Fruit fly (Drosophila melanogaster) whole organism, embryonic: ENCODE measurements around the gene Mst77F.

Source experiments
- Atf-2 ChIP-seq: fragments of 200-800 bp; sonication (Bioruptor generic); optimal IDR thresholded peaks from 2 replicates; lab custom pipeline; 2016; ENCODE audit warnings: missing biosample characterization, missing genetic modification characterization
- Atf6 ChIP-seq: fragments of 200-800 bp; sonication (Bioruptor generic); IDR thresholded peaks from 2 replicates; pipeline ENCODE4 v1.3.6; 2022; ENCODE audit warnings: missing biosample characterization, missing genetic modification characterization
- CG10366 ChIP-seq: fragments of 200-800 bp; sonication (Bioruptor generic); IDR thresholded peaks from 2 replicates; pipeline ENCODE4 v1.3.6; 2022; ENCODE audit warnings: missing biosample characterization, missing genetic modification characterization
- CG11504 ChIP-seq: fragments of 200-800 bp; sonication (Bioruptor generic); optimal IDR thresholded peaks from 3 replicates; lab custom pipeline; 2019; ENCODE audit warnings: missing biosample characterization, mild to moderate bottlenecking, missing genetic modification characterization, moderate library complexity
- CG12071 ChIP-seq: fragments of 200-800 bp; sonication (Bioruptor generic); optimal IDR thresholded peaks from 3 replicates; lab custom pipeline; 2018; ENCODE audit warnings: missing biosample characterization, mild to moderate bottlenecking, missing genetic modification characterization
- CG13287 ChIP-seq: fragments of 200-800 bp; sonication (Bioruptor generic); IDR thresholded peaks from 2 replicates; pipeline ENCODE4 v1.3.6; 2022; ENCODE audit warnings: missing biosample characterization, missing genetic modification characterization; ENCODE audit not compliant: partially characterized antibody
- CG2120 ChIP-seq: fragments of 200-800 bp; sonication (Bioruptor generic); optimal IDR thresholded peaks from 3 replicates; lab custom pipeline; 2016; ENCODE audit warnings: missing biosample characterization, missing genetic modification characterization
- CG30431 ChIP-seq: fragments of 200-800 bp; sonication (Bioruptor generic); optimal IDR thresholded peaks from 2 replicates; lab custom pipeline; 2017; ENCODE audit warnings: missing biosample characterization, missing genetic modification characterization
- CG31441 ChIP-seq: fragments of 200-800 bp; sonication (Bioruptor generic); IDR thresholded peaks from 2 replicates; pipeline ENCODE4 v1.3.6; 2022; ENCODE audit warnings: missing biosample characterization, missing genetic modification characterization
- CG33557 ChIP-seq: fragments of 200-800 bp; sonication (Bioruptor generic); optimal IDR thresholded peaks from 2 replicates; lab custom pipeline; 2019; ENCODE audit warnings: missing biosample characterization, mild to moderate bottlenecking, missing genetic modification characterization, moderate library complexity
- CG3726 ChIP-seq: fragments of 200-800 bp; sonication (Bioruptor generic); IDR thresholded peaks from 3 replicates; pipeline ENCODE4, ENCODE4 v1.3.6; 2022; ENCODE audit warnings: missing biosample characterization, missing genetic modification characterization
- CG42726 ChIP-seq: fragments of 200-800 bp; sonication (Bioruptor generic); IDR thresholded peaks from 2 replicates; pipeline ENCODE4 v1.3.6; 2022; ENCODE audit warnings: missing biosample characterization, missing genetic modification characterization; ENCODE audit not compliant: partially characterized antibody
- CG4707 ChIP-seq: fragments of 200-800 bp; sonication (Bioruptor generic); optimal IDR thresholded peaks from 2 replicates; lab custom pipeline; 2018; ENCODE audit warnings: missing biosample characterization, mild to moderate bottlenecking, missing genetic modification characterization, moderate library complexity
- CG6254 ChIP-seq: fragments of 200-800 bp; sonication (Bioruptor generic); optimal IDR thresholded peaks from 3 replicates; lab custom pipeline; 2017; ENCODE audit warnings: mild to moderate bottlenecking, missing biosample characterization, missing genetic modification reagents, missing genetic modification characterization
- CG6683 ChIP-seq: fragments of 200-800 bp; sonication (Bioruptor generic); optimal IDR thresholded peaks from 2 replicates; lab custom pipeline; 2017; ENCODE audit warnings: missing biosample characterization, mild to moderate bottlenecking, missing genetic modification characterization, missing genetic modification reagents
- CG7556 ChIP-seq: fragments of 200-800 bp; sonication (Bioruptor generic); optimal IDR thresholded peaks from 2 replicates; lab custom pipeline; 2017; ENCODE audit warnings: missing biosample characterization, mild to moderate bottlenecking, missing genetic modification characterization
- CG7839 ChIP-seq: fragments of 200-800 bp; sonication (Bioruptor generic); optimal IDR thresholded peaks from 3 replicates; lab custom pipeline; 2018; ENCODE audit warnings: missing biosample characterization, mild to moderate bottlenecking, missing genetic modification characterization, moderate library complexity
- CG7928 ChIP-seq: fragments of 200-800 bp; sonication (Bioruptor generic); optimal IDR thresholded peaks from 2 replicates; lab custom pipeline; 2017; ENCODE audit warnings: missing biosample characterization, mild to moderate bottlenecking, missing genetic modification characterization
- CG7987 ChIP-seq: fragments of 200-800 bp; sonication (Bioruptor generic); optimal IDR thresholded peaks from 2 replicates; lab custom pipeline; 2018; ENCODE audit warnings: missing biosample characterization, mild to moderate bottlenecking, missing genetic modification characterization, moderate library complexity
- CG8089 ChIP-seq: fragments of 200-800 bp; sonication (Bioruptor generic); optimal IDR thresholded peaks from 3 replicates; lab custom pipeline; 2016; ENCODE audit warnings: missing biosample characterization, missing genetic modification characterization
- CG8290 ChIP-seq, 3 experiments: fragments of 200-800 bp; sonication (Bioruptor generic); optimal IDR thresholded peaks; 2 replicates each; lab custom pipeline; 2016 to 2019; ENCODE audit warnings: missing biosample characterization in 3 of 3, missing genetic modification characterization in 3 of 3, mild to moderate bottlenecking in 2 of 3, moderate library complexity in 1 of 3
- CHES-1-like ChIP-seq: fragments of 200-800 bp; sonication (Bioruptor generic); optimal IDR thresholded peaks from 2 replicates; lab custom pipeline; 2016; ENCODE audit warnings: missing biosample characterization, missing genetic modification characterization
- CTCF ChIP-seq: fragments of 200-800 bp; sonication (Bioruptor generic); optimal IDR thresholded peaks from 2 replicates; lab custom pipeline; 2017; ENCODE audit warnings: missing biosample characterization, mild to moderate bottlenecking, missing genetic modification characterization, moderate library complexity
- CkIIα-i1 ChIP-seq: fragments of 200-800 bp; sonication (Bioruptor generic); IDR thresholded peaks from 2 replicates; pipeline ENCODE4 v1.3.6; 2022; ENCODE audit warnings: missing biosample characterization, missing genetic modification characterization
- Dref ChIP-seq: fragments of 200-800 bp; sonication (Bioruptor generic); IDR thresholded peaks from 2 replicates; pipeline ENCODE4 v1.3.6; 2022; ENCODE audit warnings: missing biosample characterization, missing genetic modification characterization
- Fer1 ChIP-seq: fragments of 200-800 bp; sonication (Bioruptor generic); optimal IDR thresholded peaks from 2 replicates; lab custom pipeline; 2017; ENCODE audit warnings: missing biosample characterization, mild to moderate bottlenecking, missing genetic modification characterization
- Hand ChIP-seq: fragments of 200-800 bp; sonication (Bioruptor generic); optimal IDR thresholded peaks from 2 replicates; lab custom pipeline; 2017; ENCODE audit warnings: mild to moderate bottlenecking, missing biosample characterization, missing genetic modification reagents, missing genetic modification characterization
- Hmx ChIP-seq: fragments of 200-800 bp; sonication (Bioruptor generic); optimal IDR thresholded peaks from 2 replicates; lab custom pipeline; 2016; ENCODE audit warnings: missing biosample characterization, missing genetic modification characterization
- Hr3 ChIP-seq: fragments of 200-800 bp; sonication (Bioruptor generic); optimal IDR thresholded peaks from 3 replicates; lab custom pipeline; 2016; ENCODE audit warnings: missing biosample characterization, missing genetic modification characterization
- Lim3 ChIP-seq: fragments of 200-800 bp; sonication (Bioruptor generic); IDR thresholded peaks from 2 replicates; pipeline ENCODE4 v1.3.6; 2022; ENCODE audit warnings: missing biosample characterization, missing genetic modification characterization
- Med ChIP-seq: fragments of 200-800 bp; sonication (Bioruptor generic); peaks from one replicate; lab custom pipeline; 2016; ENCODE audit warnings: missing biosample characterization, missing genetic modification characterization, mild to moderate bottlenecking, inconsistent platforms, moderate library complexity
- NK7.1 ChIP-seq: fragments of 200-800 bp; sonication (Bioruptor generic); optimal IDR thresholded peaks from 3 replicates; lab custom pipeline; 2016; ENCODE audit warnings: missing biosample characterization, missing genetic modification characterization
- NfI ChIP-seq: fragments of 200-800 bp; sonication (Bioruptor generic); optimal IDR thresholded peaks from 3 replicates; lab custom pipeline; 2018; ENCODE audit warnings: missing biosample characterization, mild to moderate bottlenecking, missing genetic modification characterization, moderate library complexity
- Side ChIP-seq: fragments of 200-800 bp; sonication (Bioruptor generic); optimal IDR thresholded peaks from 2 replicates; lab custom pipeline; 2016; ENCODE audit warnings: missing biosample characterization, missing genetic modification characterization
- Sin3A ChIP-seq: fragments of >200 bp; optimal IDR thresholded peaks from 2 replicates; lab custom pipeline; 2018
- Taf1 ChIP-seq: fragments of 200-800 bp; sonication (Bioruptor generic); IDR thresholded peaks from 2 replicates; pipeline ENCODE4 v1.3.6; 2022; ENCODE audit warnings: missing biosample characterization, missing genetic modification characterization
- Trl ChIP-seq, 3 experiments: fragments of >200 bp in 2 of 3; fragments of 200-800 bp in 1 of 3; sonication (Bioruptor generic) in 1 of 3; optimal IDR thresholded peaks; 2 replicates in 1 of 3; 3 replicates in 2 of 3; lab custom pipeline; 2016 to 2017; ENCODE audit warnings: missing biosample characterization in 1 of 3, missing genetic modification characterization in 1 of 3
- abd-A ChIP-seq: fragments of 200-800 bp; sonication (Bioruptor generic); optimal IDR thresholded peaks from 3 replicates; lab custom pipeline; 2019; ENCODE audit warnings: missing biosample characterization, mild to moderate bottlenecking, missing genetic modification characterization, moderate library complexity
- ash1 ChIP-seq: fragments of 200-800 bp; sonication (Bioruptor generic); optimal IDR thresholded peaks from 2 replicates; lab custom pipeline; 2018; ENCODE audit warnings: missing biosample characterization, mild to moderate bottlenecking, missing genetic modification characterization
- bsh ChIP-seq, 2 experiments: fragments of 200-800 bp; sonication (Bioruptor generic); optimal IDR thresholded peaks; 2 replicates each; lab custom pipeline; 2017 to 2018; ENCODE audit warnings: mild to moderate bottlenecking in 2 of 2, missing biosample characterization in 2 of 2, missing genetic modification characterization in 2 of 2, moderate library complexity in 1 of 2
- crol ChIP-seq: fragments of 200-800 bp; sonication (Bioruptor generic); IDR thresholded peaks from 2 replicates; pipeline ENCODE4 v1.3.6; 2022; ENCODE audit warnings: missing biosample characterization, missing genetic modification characterization
- fd102C ChIP-seq: fragments of 200-800 bp; sonication (Bioruptor generic); optimal IDR thresholded peaks from 2 replicates; lab custom pipeline; 2018; ENCODE audit warnings: missing biosample characterization, mild to moderate bottlenecking, missing genetic modification characterization, moderate library complexity
- fd64A ChIP-seq: fragments of 200-800 bp; sonication (Bioruptor generic); optimal IDR thresholded peaks from 3 replicates; lab custom pipeline; 2018; ENCODE audit warnings: missing biosample characterization, mild to moderate bottlenecking, missing genetic modification characterization
- jing ChIP-seq: fragments of 200-800 bp; sonication (Bioruptor generic); optimal IDR thresholded peaks from 2 replicates; lab custom pipeline; 2018; ENCODE audit warnings: missing biosample characterization, mild to moderate bottlenecking, missing genetic modification characterization
- klu ChIP-seq: fragments of 200-800 bp; sonication (Bioruptor generic); IDR thresholded peaks from 2 replicates; pipeline ENCODE4 v1.3.6; 2022; ENCODE audit warnings: missing biosample characterization, missing genetic modification characterization
- kni ChIP-seq: fragments of 200-800 bp; sonication (Bioruptor generic); optimal IDR thresholded peaks from 3 replicates; lab custom pipeline; 2017; ENCODE audit warnings: mild to moderate bottlenecking, missing biosample characterization, missing genetic modification reagents, missing genetic modification characterization
- odd ChIP-seq: fragments of 200-800 bp; sonication (Bioruptor generic); optimal IDR thresholded peaks from 2 replicates; lab custom pipeline; 2017; ENCODE audit warnings: missing biosample characterization, mild to moderate bottlenecking, missing genetic modification characterization
- toy ChIP-seq: fragments of 200-800 bp; sonication (Bioruptor generic); IDR thresholded peaks from 2 replicates; pipeline ENCODE4 v1.3.6; 2022; ENCODE audit warnings: missing biosample characterization, missing genetic modification characterization
- unpg ChIP-seq: fragments of 200-800 bp; sonication (Bioruptor generic); optimal IDR thresholded peaks from 3 replicates; lab custom pipeline; 2018; ENCODE audit warnings: missing biosample characterization, mild to moderate bottlenecking, missing genetic modification characterization, moderate library complexity
- usp ChIP-seq: fragments of >200 bp; optimal IDR thresholded peaks from 2 replicates; lab custom pipeline; 2017; ENCODE audit warnings: missing biosample characterization, missing genetic modification characterization

Mst77F gene

dm6 chr3L:20798325-20798846, 19.4 kb downstream of the Mst77F start, which contains the start of the genes CG3698 and tzn (continued):
- peak; percentile 85 for TF ChIP-seq fd64A (GFP tag; lab: Kevin White, UChicago)
- TF ChIP-seq Lim3 = peak; percentile 74
- TF ChIP-seq ash1 (GFP tag; lab: Kevin White, UChicago) = peak; percentile 96
- no peak for TF ChIP-seq abd-A (tag; lab: Kevin White, UChicago)
- TF ChIP-seq CG13287 (GFP tag; lab: Robert Waterston, UW) = peak; percentile 43; the same call in 1 of the 2 replicates
- TF ChIP-seq usp = no peak
- TF ChIP-seq CG33557 = peak; percentile 88
- peak; percentile 86 for TF ChIP-seq CkIIα-i1 (GFP tag; lab: Robert Waterston, UW)
- TF ChIP-seq Atf6 (GFP tag; lab: Robert Waterston, UW) = peak; percentile 88
- TF ChIP-seq Taf1 = peak; percentile 81
- TF ChIP-seq klu (GFP tag; lab: Robert Waterston, UW) = peak; percentile 80
- peak; percentile 82 for TF ChIP-seq CG7556 (GFP tag; lab: Kevin White, UChicago)
- no peak for TF ChIP-seq Hmx
- TF ChIP-seq CHES-1-like (GFP tag; lab: Kevin White, UChicago) = peak; percentile 89
- TF ChIP-seq Med = peak; percentile 99
- peak; percentile 94 for TF ChIP-seq CTCF (GFP tag; lab: Kevin White, UChicago)
- TF ChIP-seq Atf-2 (GFP tag; lab: Kevin White, UChicago) = peak; percentile 78
- peak; percentile 99 for TF ChIP-seq CG7987 (GFP tag; lab: Kevin White, UChicago)
- TF ChIP-seq CG30431 (GFP tag; lab: Kevin White, UChicago) = peak; percentile 96
- peak; percentile 86 for TF ChIP-seq Side (GFP tag; lab: Kevin White, UChicago)
- peak; percentile 87 for TF ChIP-seq Hr3 (GFP tag; lab: Kevin White, UChicago)
- TF ChIP-seq CG2120 (GFP tag; lab: Kevin White, UChicago) = peak; percentile 63
- TF ChIP-seq toy (GFP tag; lab: Robert Waterston, UW) = peak; percentile 85
- TF ChIP-seq unpg (GFP tag; lab: Kevin White, UChicago) = peak; percentile 93
- peak; percentile 83 for TF ChIP-seq jing
- TF ChIP-seq fd102C (GFP tag; lab: Kevin White, UChicago) = peak; percentile 95
- peak; percentile 96 for TF ChIP-seq Fer1 (GFP tag; lab: Kevin White, UChicago)
- peak; percentile 95 for TF ChIP-seq CG8290 (GFP tag; optimal IDR thresholded peaks at IDR 0.05; lab: Kevin White, UChicago)
- peak in 1 of 2 experiments; percentile 91 for TF ChIP-seq CG8290 (tag; optimal IDR thresholded peaks at IDR 0.05; lab: Kevin White, UChicago)
- peak; percentile 94 for TF ChIP-seq CG10366 (GFP tag; lab: Robert Waterston, UW)
- TF ChIP-seq CG12071 (GFP tag; lab: Kevin White, UChicago) = peak; percentile 91
- peak; percentile 54 for TF ChIP-seq crol (GFP tag; lab: Robert Waterston, UW)
- TF ChIP-seq kni (GFP tag; lab: Kevin White, UChicago) = peak; percentile 88
- TF ChIP-seq CG7928 (GFP tag; lab: Kevin White, UChicago) = peak; percentile 76
- peak; percentile 52 for TF ChIP-seq Dref
- no peak for TF ChIP-seq CG7839
- peak in 1 of 2 experiments; percentile 89 for TF ChIP-seq bsh (GFP tag; optimal IDR thresholded peaks at IDR 0.05; lab: Kevin White, UChicago)
- TF ChIP-seq Sin3A (lab: Kevin White, UChicago) = no peak
- TF ChIP-seq CG6254 (GFP tag; lab: Kevin White, UChicago) = no peak
- TF ChIP-seq CG42726 (GFP tag; lab: Robert Waterston, UW) = 0 out of 2 replicates have a peak, but pooled peaks have one; percentile 7
- no peak for TF ChIP-seq CG11504 (tag; lab: Kevin White, UChicago)
- peak; percentile 98 for TF ChIP-seq NfI (GFP tag; lab: Kevin White, UChicago)
- TF ChIP-seq CG31441 (GFP tag; lab: Robert Waterston, UW) = no peak; the same call in 1 of the 2 replicates
- peak; percentile 88 for TF ChIP-seq CG4707 (GFP tag; lab: Kevin White, UChicago)
- peak; percentile 86 for TF ChIP-seq CG8089 (GFP tag; lab: Kevin White, UChicago)
- TF ChIP-seq odd (GFP tag; lab: Kevin White, UChicago) = no peak
- peak; percentile 72 for TF ChIP-seq Hand (GFP tag; lab: Kevin White, UChicago)
- TF ChIP-seq Trl (optimal IDR thresholded peaks at IDR 0.05; lab: Kevin White, UChicago) = no peak
- peak; percentile 90 for TF ChIP-seq Trl (GFP tag; optimal IDR thresholded peaks at IDR 0.05; lab: Kevin White, UChicago)
- peak; percentile 92 for TF ChIP-seq CG6683 (GFP tag; lab: Kevin White, UChicago)
- TF ChIP-seq CG3726 (GFP tag; lab: Robert Waterston, UW) = peak; percentile 89
- TF ChIP-seq NK7.1 = peak; percentile 72
